Worm (Caenorhabditis elegans): ENCODE results near the gene spsb-1.
A peak's percentile ranks its signal among the peaks of the same experiment; 100 is the strongest.

The spsb-1 gene

DNA sequence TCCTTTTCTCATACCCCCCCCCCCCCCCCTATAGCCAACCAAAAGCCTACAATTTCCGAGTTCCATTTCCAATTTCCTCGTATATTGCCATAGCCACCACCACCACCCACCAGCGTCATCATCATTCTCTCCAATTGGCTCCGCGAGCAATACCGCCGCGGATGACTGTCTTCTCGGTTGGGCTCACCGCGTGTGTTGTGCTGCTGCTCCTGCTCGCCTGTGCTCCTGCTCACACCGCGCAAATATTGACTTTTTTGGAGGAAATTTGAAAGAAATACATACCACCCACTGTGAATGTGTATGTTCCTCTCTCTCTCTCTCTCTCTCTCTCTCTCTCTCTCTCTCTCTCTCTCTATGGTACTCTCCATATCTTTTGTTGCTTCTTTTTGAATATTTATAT is 68.1 kb downstream of the spsb-1 start:
- no peak for TF ChIP-seq ama-1 (optimal IDR thresholded peaks at IDR 0.05)
- peak; percentile 44 for TF ChIP-seq hmg-4 (GFP tag; optimal IDR thresholded peaks at IDR 0.05)

DNA sequence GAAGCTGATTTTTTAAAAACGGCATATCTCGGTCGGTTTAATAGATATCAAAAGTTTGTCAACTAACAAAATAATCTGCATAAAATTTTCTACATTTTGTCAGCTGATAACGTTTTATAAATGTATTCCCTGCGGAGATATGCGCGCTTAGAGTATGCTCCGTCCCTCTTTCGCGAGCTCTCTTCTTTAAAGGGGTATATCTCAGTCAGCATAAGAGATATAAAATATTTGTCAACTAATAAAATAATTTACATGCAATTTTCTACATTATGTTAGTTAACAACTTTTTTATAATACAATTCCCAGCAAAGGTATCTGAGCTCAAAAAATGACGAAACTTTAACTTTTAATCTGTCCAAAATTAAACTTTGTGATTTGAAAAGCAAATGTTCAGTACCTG is 68.9 kb downstream of the spsb-1 start:
- no peak for TF ChIP-seq pes-1 (GFP tag; IDR thresholded peaks at IDR 0.05)
- no peak for TF ChIP-seq ceh-13 (GFP tag; optimal IDR thresholded peaks at IDR 0.05)
- TF ChIP-seq ceh-36 (tag; optimal IDR thresholded peaks at IDR 0.05) = no peak
- no peak for TF ChIP-seq tbx-11 (GFP tag; IDR thresholded peaks at IDR 0.05)
- no peak for TF ChIP-seq scrt-1 (GFP tag; IDR thresholded peaks at IDR 0.05)
- no peak for TF ChIP-seq hnd-1 (tag; optimal IDR thresholded peaks at IDR 0.05)
- no peak for TF ChIP-seq B0310.2 (tag; optimal IDR thresholded peaks at IDR 0.05)
- TF ChIP-seq tbx-37 (GFP tag; conservative IDR thresholded peaks at IDR 0.05) = no peak
- no peak for TF ChIP-seq sea-1 (GFP tag; conservative IDR thresholded peaks at IDR 0.05)
- no peak for TF ChIP-seq ets-7 (tag; optimal IDR thresholded peaks at IDR 0.05)

DNA sequence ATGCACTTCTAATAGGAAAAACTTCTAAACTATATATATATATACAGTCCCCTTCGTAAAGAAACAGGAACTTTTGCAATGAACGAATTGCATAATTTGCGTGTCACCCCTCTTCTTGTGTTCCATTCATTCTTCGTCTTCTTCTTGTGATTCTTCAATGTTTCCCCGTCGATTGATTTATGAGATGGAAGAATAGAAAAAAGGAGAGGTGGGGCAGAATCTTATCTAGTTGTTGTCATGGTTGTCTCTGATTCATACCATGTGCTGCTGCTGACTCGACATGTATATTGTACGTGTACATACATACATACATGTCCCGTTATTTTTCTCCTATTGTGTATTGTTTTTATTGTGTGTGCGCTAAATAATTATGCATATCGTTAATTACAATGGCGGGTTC is 69.4 kb downstream of the spsb-1 start:
- TF ChIP-seq aly-1 (tag; optimal IDR thresholded peaks at IDR 0.05) (no peak), hmg-4 (GFP tag; optimal IDR thresholded peaks at IDR 0.05) (no peak), flt-1 (GFP tag; IDR thresholded peaks at IDR 0.05) (no peak)

DNA sequence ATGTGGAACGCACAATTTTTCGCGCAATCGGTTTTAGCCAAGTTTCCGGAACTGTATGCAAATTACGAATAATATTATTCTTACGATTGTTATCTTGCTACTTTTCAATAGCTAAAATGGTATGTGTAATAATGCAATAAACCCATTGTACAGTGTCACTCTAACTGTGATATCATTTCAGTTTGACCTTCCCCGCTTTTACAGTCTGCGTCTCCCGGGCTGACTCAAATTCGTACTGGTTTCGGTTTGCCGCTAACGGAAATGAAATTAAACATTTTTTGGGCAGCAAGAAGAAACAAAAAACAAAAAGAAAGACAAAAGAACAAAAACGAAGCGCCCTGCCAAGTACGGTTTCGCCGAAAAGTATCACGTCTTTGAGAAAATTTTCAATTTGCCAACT is 70.0 kb downstream of the spsb-1 start:
- no peak for TF ChIP-seq ceh-36 (tag; optimal IDR thresholded peaks at IDR 0.05)
- no peak for TF ChIP-seq tra-4 (tag; optimal IDR thresholded peaks at IDR 0.05)
- TF ChIP-seq sea-1 (GFP tag; conservative IDR thresholded peaks at IDR 0.05) = no peak
- TF ChIP-seq ets-7 (tag; optimal IDR thresholded peaks at IDR 0.05) = no peak
- no peak for TF ChIP-seq scrt-1 (GFP tag; IDR thresholded peaks at IDR 0.05)
- no peak for TF ChIP-seq B0310.2 (tag; optimal IDR thresholded peaks at IDR 0.05)
- TF ChIP-seq hnd-1 (tag; optimal IDR thresholded peaks at IDR 0.05) = no peak
- TF ChIP-seq tbx-37 (GFP tag; conservative IDR thresholded peaks at IDR 0.05) = no peak
- no peak for TF ChIP-seq hmg-4 (GFP tag; optimal IDR thresholded peaks at IDR 0.05)
- TF ChIP-seq ceh-13 (GFP tag; optimal IDR thresholded peaks at IDR 0.05) = no peak
- TF ChIP-seq tbx-11 (GFP tag; IDR thresholded peaks at IDR 0.05) = no peak

DNA sequence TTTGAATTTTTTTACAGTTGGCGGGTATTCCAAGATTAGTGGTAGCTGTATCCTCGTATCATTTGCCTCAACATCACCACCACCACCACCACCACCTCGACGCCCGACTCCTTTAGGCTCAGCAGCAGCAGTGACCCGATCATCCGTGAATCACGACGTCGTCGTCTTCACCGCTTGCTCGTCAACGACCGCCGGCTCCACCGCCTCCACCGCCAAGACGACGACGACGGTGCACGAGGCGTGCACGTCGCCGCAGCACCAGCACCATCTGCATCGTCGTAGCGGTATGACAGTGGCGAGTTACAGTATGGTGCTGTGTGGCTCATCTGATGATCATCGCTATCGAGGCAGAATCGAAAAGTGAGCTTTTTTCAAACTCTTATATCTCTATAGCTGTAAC is 71.7 kb downstream of the spsb-1 start, which contains the start of gene rga-9:
Gene rga-9 (plus strand): TSS at position 16 of the 400 bp plus-strand sequence.
- no peak for TF ChIP-seq ceh-13 (GFP tag; optimal IDR thresholded peaks at IDR 0.05)
- no peak for TF ChIP-seq tbx-37 (GFP tag; conservative IDR thresholded peaks at IDR 0.05)
- TF ChIP-seq pes-1 (GFP tag; IDR thresholded peaks at IDR 0.05) = no peak
- TF ChIP-seq ets-7 (tag; optimal IDR thresholded peaks at IDR 0.05) = no peak
- TF ChIP-seq aly-1 (tag; optimal IDR thresholded peaks at IDR 0.05) = no peak

DNA sequence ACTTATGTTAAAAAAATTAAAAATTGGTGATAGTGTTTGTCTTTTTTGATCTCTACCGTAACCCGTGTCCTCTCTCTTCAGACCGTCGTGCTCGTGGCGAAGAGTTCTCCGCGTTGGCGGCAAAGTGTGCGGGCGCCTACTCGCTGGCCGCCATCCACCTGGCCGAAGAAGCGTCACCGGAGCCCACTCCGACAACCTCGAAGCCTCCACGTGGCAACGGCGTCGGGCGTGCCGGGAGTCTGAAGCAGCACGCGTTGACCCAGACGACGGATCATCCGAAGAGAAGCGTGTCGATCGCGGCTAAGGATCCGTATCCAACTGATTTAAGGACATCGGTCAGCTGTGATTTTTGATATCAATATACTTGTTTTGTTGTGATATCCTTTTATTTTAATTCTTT is 76.4 kb downstream of the spsb-1 start:
- TF ChIP-seq flt-1 (GFP tag; IDR thresholded peaks at IDR 0.05) = no peak
- TF ChIP-seq hmg-4 (GFP tag; optimal IDR thresholded peaks at IDR 0.05) = no peak
- TF ChIP-seq sea-1 (GFP tag; conservative IDR thresholded peaks at IDR 0.05) = no peak
- TF ChIP-seq aly-1 (tag; optimal IDR thresholded peaks at IDR 0.05) = no peak
- no peak for TF ChIP-seq F13C5.2 (tag; optimal IDR thresholded peaks at IDR 0.05)
- TF ChIP-seq B0310.2 (tag; optimal IDR thresholded peaks at IDR 0.05) = no peak
